Worm (Caenorhabditis elegans) whole organism, L4/young adult: ENCODE results near the gene ZC239.15.

Source experiments
- dao-5 ChIP-seq: sonication (generic microtip); optimal IDR thresholded peaks from 2 replicates; lab custom pipeline; 2016; ENCODE audit warnings: missing genotype, missing genetic modification characterization, moderate library complexity, missing compliant biosample characterization
- him-1 ChIP-seq: sonication (generic microtip); optimal IDR thresholded peaks from 2 replicates; lab custom pipeline; 2016; ENCODE audit warnings: missing genotype, missing genetic modification reagents, missing genetic modification characterization, missing compliant biosample characterization

DNA sequence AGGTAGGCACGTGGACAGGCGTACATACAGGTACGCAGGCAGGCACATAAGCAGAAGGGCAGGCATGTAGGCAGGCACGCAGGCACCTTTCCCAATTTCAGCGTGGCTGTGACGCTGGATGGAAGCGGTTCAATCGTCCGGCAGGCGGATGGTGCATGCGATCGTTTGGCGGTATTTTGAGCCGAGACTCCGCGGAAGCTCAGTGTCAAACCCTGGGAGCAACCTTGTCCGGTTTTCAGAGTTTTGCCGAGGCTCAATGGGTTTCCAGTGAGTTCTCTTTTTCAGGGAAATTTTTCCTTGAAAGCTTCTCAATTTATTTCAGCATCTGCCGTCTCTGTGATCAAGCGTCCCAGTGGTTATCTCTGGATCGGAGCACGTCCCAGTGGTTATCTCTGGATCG is 25.7 kb upstream of the ZC239.15 start:
- TF ChIP-seq him-1 (tag; lab: Kevin White, UChicago) = no peak
- no peak for TF ChIP-seq dao-5 (tag; lab: Kevin White, UChicago)
